Worm (Caenorhabditis elegans): ENCODE data around the gene Y59H11AR.4.
A peak's percentile ranks its signal among the peaks of the same experiment; 100 is the strongest.

Gene Y59H11AR.4

ce11 chrIV:8629609-8630052, 29.1 kb upstream of the Y59H11AR.4 start (continued):
- no peak for TF ChIP-seq ztf-1 (GFP tag; conservative IDR thresholded peaks at IDR 0.05)
- peak; percentile 59 for TF ChIP-seq C34F6.9 (tag; optimal IDR thresholded peaks at IDR 0.05)
- no peak for TF ChIP-seq ZK546.5 (tag; optimal IDR thresholded peaks at IDR 0.05)
- no peak for TF ChIP-seq nhr-6 (tag; optimal IDR thresholded peaks at IDR 0.05)
- TF ChIP-seq sma-9 (GFP tag; optimal IDR thresholded peaks at IDR 0.05) = peak; percentile 63
- TF ChIP-seq sma-9 (tag; optimal IDR thresholded peaks at IDR 0.05) = no peak
- TF ChIP-seq unc-55 (GFP tag; optimal IDR thresholded peaks at IDR 0.05) = peak; percentile 65
- no peak for TF ChIP-seq alr-1 (tag; optimal IDR thresholded peaks at IDR 0.05)
- no peak for TF ChIP-seq unc-62 (GFP tag; optimal IDR thresholded peaks at IDR 0.05)
- peak; percentile 39 for TF ChIP-seq snpc-4 (tag; optimal IDR thresholded peaks at IDR 0.05)
- TF ChIP-seq nhr-12 (tag; optimal IDR thresholded peaks at IDR 0.05) = no peak
- TF ChIP-seq nhr-23 (tag; optimal IDR thresholded peaks at IDR 0.05) = no peak
- TF ChIP-seq lin-39 (tag; optimal IDR thresholded peaks at IDR 0.05) = no peak
- no peak for TF ChIP-seq nhr-10 (tag; optimal IDR thresholded peaks at IDR 0.05)
- TF ChIP-seq lsy-2 (tag; optimal IDR thresholded peaks at IDR 0.05) = peak; percentile 35 to 59
- TF ChIP-seq lin-13 (GFP tag; optimal IDR thresholded peaks at IDR 0.05) = no peak
- TF ChIP-seq aly-2 (tag; optimal IDR thresholded peaks at IDR 0.05) = no peak
- no peak for TF ChIP-seq mab-5 (tag; optimal IDR thresholded peaks at IDR 0.05)
- no peak for TF ChIP-seq Y55F3AM.14 (GFP tag; optimal IDR thresholded peaks at IDR 0.05)
- no peak for TF ChIP-seq nhr-21 (tag; optimal IDR thresholded peaks at IDR 0.05)
- no peak for TF ChIP-seq nhr-25 (tag; optimal IDR thresholded peaks at IDR 0.05)
- peak; percentile 86 for TF ChIP-seq F13H6.1 (tag; optimal IDR thresholded peaks at IDR 0.05)
- TF ChIP-seq ceh-16 (tag; optimal IDR thresholded peaks at IDR 0.05) = no peak
- TF ChIP-seq nhr-77 (tag; optimal IDR thresholded peaks at IDR 0.05) = no peak

- no peak for TF ChIP-seq gmeb-1 (tag; optimal IDR thresholded peaks at IDR 0.05)
- no peak for TF ChIP-seq nhr-237 (tag; optimal IDR thresholded peaks at IDR 0.05)
- TF ChIP-seq nhr-10 (tag; optimal IDR thresholded peaks at IDR 0.05) = no peak
- TF ChIP-seq R02D3.7 (tag; optimal IDR thresholded peaks at IDR 0.05) = no peak
- TF ChIP-seq ama-1 (optimal IDR thresholded peaks at IDR 0.05) = no peak
- no peak for TF ChIP-seq Y55F3AM.14 (GFP tag; optimal IDR thresholded peaks at IDR 0.05)
- TF ChIP-seq nhr-23 (tag; optimal IDR thresholded peaks at IDR 0.05) = no peak
- no peak for TF ChIP-seq elt-3 (tag; optimal IDR thresholded peaks at IDR 0.05)
- TF ChIP-seq nhr-77 (tag; optimal IDR thresholded peaks at IDR 0.05) = no peak
- no peak for TF ChIP-seq unc-39 (tag; optimal IDR thresholded peaks at IDR 0.05)
- TF ChIP-seq nhr-11 (tag; optimal IDR thresholded peaks at IDR 0.05) = no peak
- TF ChIP-seq ztf-4 (tag; optimal IDR thresholded peaks at IDR 0.05) = no peak
- TF ChIP-seq crh-2 (tag; optimal IDR thresholded peaks at IDR 0.05) = no peak
- no peak for TF ChIP-seq ztf-11 (tag; optimal IDR thresholded peaks at IDR 0.05)
Observed at ce11 chrIV:8628262-8628661, 27.7 kb upstream of the Y59H11AR.4 start.

ce11 chrIV:8627328-8627727, 26.8 kb upstream of the Y59H11AR.4 start, which contains the start of gene F42A9.11:
Gene F42A9.11 (plus strand): TSS chrIV:8627637.
- peak; percentile 46 for TF ChIP-seq C34F6.9 (tag; optimal IDR thresholded peaks at IDR 0.05)
- peak; percentile 50 for TF ChIP-seq nhr-25 (tag; optimal IDR thresholded peaks at IDR 0.05)
- TF ChIP-seq nhr-21 (tag; optimal IDR thresholded peaks at IDR 0.05) = no peak
- TF ChIP-seq lin-11 (tag; optimal IDR thresholded peaks at IDR 0.05) = no peak
- no peak for TF ChIP-seq ZK546.5 (tag; optimal IDR thresholded peaks at IDR 0.05)
- TF ChIP-seq unc-39 (tag; optimal IDR thresholded peaks at IDR 0.05) = no peak
- TF ChIP-seq elt-1 (tag; optimal IDR thresholded peaks at IDR 0.05) = no peak
- peak; percentile 19 for TF ChIP-seq sem-4 (tag; optimal IDR thresholded peaks at IDR 0.05)
- no peak for TF ChIP-seq gmeb-1 (tag; optimal IDR thresholded peaks at IDR 0.05)
- peak in 1 of 2 experiments; percentile 1 for TF ChIP-seq lsy-2 (tag; optimal IDR thresholded peaks at IDR 0.05)
- peak; percentile 61 for TF ChIP-seq F13H6.1 (tag; optimal IDR thresholded peaks at IDR 0.05)
- no peak for TF ChIP-seq ceh-16 (tag; optimal IDR thresholded peaks at IDR 0.05)
- TF ChIP-seq fos-1 (tag; optimal IDR thresholded peaks at IDR 0.05) = peak; percentile 57
- TF ChIP-seq nhr-129 (tag; optimal IDR thresholded peaks at IDR 0.05) = peak; percentile 55
- no peak for TF ChIP-seq lin-13 (GFP tag; optimal IDR thresholded peaks at IDR 0.05)
- no peak for TF ChIP-seq snpc-4 (tag; optimal IDR thresholded peaks at IDR 0.05)
- no peak for TF ChIP-seq peb-1 (tag; optimal IDR thresholded peaks at IDR 0.05)
- no peak for TF ChIP-seq R02D3.7 (tag; optimal IDR thresholded peaks at IDR 0.05)
- no peak for TF ChIP-seq elt-3 (tag; optimal IDR thresholded peaks at IDR 0.05)
- TF ChIP-seq sma-3 (GFP tag; optimal IDR thresholded peaks at IDR 0.05) = peak; percentile 55
- TF ChIP-seq sma-9 (GFP tag; optimal IDR thresholded peaks at IDR 0.05) = peak; percentile 4
- TF ChIP-seq sma-9 (tag; optimal IDR thresholded peaks at IDR 0.05) = no peak
- TF ChIP-seq nhr-12 (tag; optimal IDR thresholded peaks at IDR 0.05) = no peak
- TF ChIP-seq nhr-10 (tag; optimal IDR thresholded peaks at IDR 0.05) = no peak
- TF ChIP-seq mab-5 (tag; optimal IDR thresholded peaks at IDR 0.05) = no peak
- TF ChIP-seq skn-1 (tag; optimal IDR thresholded peaks at IDR 0.05) = no peak
- TF ChIP-seq blmp-1 (tag; optimal IDR thresholded peaks at IDR 0.05; ENCODE audit: insufficient read depth) = peak; percentile 53
- TF ChIP-seq Y55F3AM.14 (GFP tag; optimal IDR thresholded peaks at IDR 0.05) = no peak
- no peak for TF ChIP-seq unc-55 (GFP tag; optimal IDR thresholded peaks at IDR 0.05)
- no peak for TF ChIP-seq ceh-82 (tag; optimal IDR thresholded peaks at IDR 0.05)
- TF ChIP-seq nhr-23 (tag; optimal IDR thresholded peaks at IDR 0.05) = no peak
- TF ChIP-seq mbf-1 (tag; optimal IDR thresholded peaks at IDR 0.05) = no peak
- TF ChIP-seq ztf-11 (tag; optimal IDR thresholded peaks at IDR 0.05) = no peak
- no peak for TF ChIP-seq lin-39 (tag; optimal IDR thresholded peaks at IDR 0.05)
- TF ChIP-seq nhr-6 (tag; optimal IDR thresholded peaks at IDR 0.05) = no peak
- TF ChIP-seq egl-27 (tag; optimal IDR thresholded peaks at IDR 0.05) = peak; percentile 16
